Worm (Caenorhabditis elegans) whole organism, midembryonic: ENCODE measurements around the gene C10E2.5.

Source experiments
- T22C8.4 ChIP-seq: fragments of 200-800 bp; sonication (Bioruptor generic); IDR thresholded peaks from 2 replicates; pipeline ENCODE4 v1.3.6; 2022; ENCODE audit warnings: missing genetic modification characterization, missing compliant biosample characterization
- cog-1 ChIP-seq: sonication (generic microtip); optimal IDR thresholded peaks from 2 replicates; lab custom pipeline; 2016; ENCODE audit warnings: missing genetic modification characterization, missing compliant biosample characterization
- flt-1 ChIP-seq: fragments of 200-800 bp; sonication (Bioruptor generic); IDR thresholded peaks from 2 replicates; pipeline ENCODE4 v1.3.6; 2022; ENCODE audit warnings: missing genetic modification characterization, missing compliant biosample characterization
- klf-2 ChIP-seq: fragments of 200-800 bp; sonication (Bioruptor generic); conservative IDR thresholded peaks from 2 replicates; pipeline ENCODE4 v1.3.6; 2022; ENCODE audit warnings: missing genetic modification reagents, missing genetic modification characterization, missing compliant biosample characterization
- med-1 ChIP-seq: sonication (generic microtip); optimal IDR thresholded peaks from 2 replicates; lab custom pipeline; 2017; ENCODE audit warnings: missing genetic modification characterization, mild to moderate bottlenecking, missing compliant biosample characterization, antibody characterized with exemption, missing genetic modification reagents; ENCODE audit not compliant: insufficient read depth
- ref-1 ChIP-seq: fragments of 200-800 bp; sonication (Bioruptor generic); conservative IDR thresholded peaks from 2 replicates; pipeline ENCODE4 v1.3.6; 2022; ENCODE audit warnings: missing genetic modification reagents, missing genetic modification characterization, missing compliant biosample characterization
- tab-1 ChIP-seq: fragments of 200-800 bp; sonication (Bioruptor generic); IDR thresholded peaks from 2 replicates; pipeline ENCODE4 v1.3.6; 2022; ENCODE audit warnings: missing genetic modification characterization, missing compliant biosample characterization
- ztf-23 ChIP-seq: fragments of 200-800 bp; sonication (Bioruptor generic); IDR thresholded peaks from 2 replicates; pipeline ENCODE4 v1.3.6; 2022; ENCODE audit warnings: missing genetic modification reagents, missing genetic modification characterization, missing compliant biosample characterization
- ztf-29 ChIP-seq: fragments of 200-800 bp; sonication (Bioruptor generic); IDR thresholded peaks from 2 replicates; pipeline ENCODE4 v1.3.6; 2022; ENCODE audit warnings: missing genetic modification reagents, missing genetic modification characterization, missing compliant biosample characterization

C10E2.5 gene

DNA sequence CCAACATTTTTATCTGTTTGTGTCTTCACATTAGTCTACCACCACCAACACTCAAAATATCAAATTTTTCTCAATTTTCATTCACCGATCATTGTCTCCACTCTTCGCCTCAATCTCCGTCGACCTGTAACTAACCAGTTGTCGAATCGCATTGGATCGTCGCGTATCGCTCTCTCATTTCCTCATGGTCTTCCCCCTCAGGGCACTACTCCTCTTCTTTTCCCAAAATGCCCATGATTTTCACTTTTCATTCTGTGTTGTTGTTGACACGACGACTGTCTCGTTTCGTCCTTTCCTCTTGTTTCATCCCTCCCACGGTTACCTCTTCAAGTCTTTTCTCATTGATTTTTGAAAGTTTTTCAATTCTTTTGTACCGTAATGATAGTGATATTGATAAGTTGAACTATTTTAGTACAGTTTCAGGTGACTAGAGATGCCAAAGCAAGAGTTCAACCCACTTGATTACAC is 31.7 kb upstream of the C10E2.5 start, which contains the start of gene T01C8.2:
TSS of gene T01C8.2 (plus strand) at position 418 of the 468 bp plus-strand sequence.
- TF ChIP-seq klf-2 (no peak), ztf-23 (no peak), cog-1 (no peak), flt-1 (GFP tag; lab: Robert Waterston, UW) (no peak), tab-1 (GFP tag; lab: Robert Waterston, UW) (no peak), T22C8.4 (GFP tag; lab: Robert Waterston, UW) (no peak), ztf-29 (no peak), ref-1 (no peak), med-1 (GFP tag; lab: Kevin White, UChicago) (no peak)

DNA sequence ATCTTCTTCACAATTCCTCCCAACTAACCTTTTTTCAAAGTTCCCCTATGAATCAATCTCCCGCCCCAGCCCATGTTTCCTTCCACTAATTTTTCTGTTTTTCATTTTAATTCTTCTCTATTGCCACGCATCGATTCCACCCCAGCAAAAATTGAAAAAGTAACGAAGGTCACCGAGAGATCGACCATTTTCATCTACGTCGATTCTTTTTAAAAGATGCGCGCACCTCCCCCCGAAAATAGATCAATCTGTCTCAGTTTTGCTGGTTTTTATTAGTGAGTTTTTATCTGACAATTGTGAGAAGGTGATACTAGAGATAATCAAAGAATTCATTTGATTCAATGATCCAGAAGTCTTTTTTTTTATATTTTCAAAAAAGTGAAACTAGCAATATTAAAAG is 29.7 kb upstream of the C10E2.5 start:
- TF ChIP-seq ztf-23, result no peak
- no peak for TF ChIP-seq tab-1 (GFP tag; lab: Robert Waterston, UW)
- TF ChIP-seq med-1 (GFP tag; lab: Kevin White, UChicago), result no peak
- no peak for TF ChIP-seq T22C8.4 (GFP tag; lab: Robert Waterston, UW)
- no peak for TF ChIP-seq flt-1 (GFP tag; lab: Robert Waterston, UW)
- TF ChIP-seq klf-2, result no peak
- TF ChIP-seq ref-1, result no peak

DNA sequence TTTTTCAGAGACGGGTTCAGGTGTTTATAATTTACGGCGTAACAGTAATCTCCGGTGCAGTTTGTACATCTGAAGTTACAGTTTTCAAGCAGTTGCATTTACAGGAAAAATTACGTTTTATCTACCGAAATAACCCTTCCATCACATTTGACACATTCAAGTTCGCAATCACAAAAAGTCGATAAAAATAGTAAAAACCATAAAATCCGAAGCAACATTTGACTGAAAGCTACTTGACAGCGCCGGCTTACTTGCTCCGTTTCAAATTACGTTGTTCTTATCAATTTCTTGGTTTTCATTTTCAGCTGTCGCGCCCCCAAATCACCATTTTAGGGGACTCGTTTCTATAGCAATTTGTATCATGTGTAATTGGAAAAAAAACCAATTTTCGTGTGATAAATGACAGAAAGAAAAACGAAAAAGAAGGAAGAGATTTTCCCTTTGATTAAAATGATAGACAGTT is 28.5 kb upstream of the C10E2.5 start, which contains the start of gene T01C8.3:
TSS of gene T01C8.3 (minus strand) at position 413 of the 463 bp plus-strand sequence.
- no peak for TF ChIP-seq ztf-23
- no peak for TF ChIP-seq ztf-29
- no peak for TF ChIP-seq ref-1
- no peak for TF ChIP-seq tab-1 (GFP tag; lab: Robert Waterston, UW)
- no peak for TF ChIP-seq klf-2
- TF ChIP-seq flt-1 (GFP tag; lab: Robert Waterston, UW), result no peak

DNA sequence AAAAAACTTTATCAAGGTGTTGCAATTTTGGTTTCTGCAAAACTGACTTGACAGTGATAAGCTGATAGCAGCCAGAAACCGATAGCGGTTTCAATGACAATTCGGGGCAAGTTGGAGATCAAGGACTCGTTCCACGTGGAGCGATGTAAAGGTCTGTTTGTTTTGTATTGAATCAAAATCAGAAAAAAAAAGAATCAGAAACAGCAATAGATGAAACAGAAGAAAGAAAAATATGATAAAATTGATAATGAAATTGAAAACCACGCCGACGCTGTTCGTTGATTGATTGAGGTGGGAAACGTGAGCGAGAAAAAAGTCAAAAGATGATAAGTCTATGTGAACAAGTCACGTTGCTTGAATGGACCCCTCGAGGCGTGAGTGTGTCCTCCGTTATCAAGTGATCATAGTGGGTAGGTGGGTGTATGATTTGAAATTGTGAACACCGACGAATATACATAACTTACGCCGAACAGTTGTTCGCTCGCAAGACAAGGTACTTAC is 21.0 kb upstream of the C10E2.5 start:
- no peak for TF ChIP-seq flt-1 (GFP tag; lab: Robert Waterston, UW)
- no peak for TF ChIP-seq T22C8.4 (GFP tag; lab: Robert Waterston, UW)
- no peak for TF ChIP-seq ztf-29
- no peak for TF ChIP-seq klf-2
- TF ChIP-seq cog-1, result no peak
- no peak for TF ChIP-seq tab-1 (GFP tag; lab: Robert Waterston, UW)
- no peak for TF ChIP-seq med-1 (GFP tag; lab: Kevin White, UChicago)

DNA sequence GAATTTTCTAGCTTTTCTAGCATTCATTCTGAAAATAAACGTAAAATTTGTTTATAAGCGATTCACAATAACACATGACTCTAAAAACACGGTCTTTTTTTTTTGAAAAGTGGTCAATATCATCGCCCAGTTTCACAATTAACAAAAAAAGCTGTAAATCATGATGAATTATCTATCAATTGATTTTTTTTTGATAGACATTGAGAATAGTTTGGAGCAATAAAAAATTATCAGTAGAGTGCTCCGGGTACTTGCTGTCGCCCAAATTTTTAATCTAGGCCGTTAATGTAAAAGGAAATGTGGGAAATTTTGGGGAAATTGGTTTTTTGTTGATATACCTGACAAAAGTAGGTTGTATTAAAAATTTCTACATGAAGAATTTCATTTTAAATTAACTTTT is 19.0 kb upstream of the C10E2.5 start:
- TF ChIP-seq T22C8.4 (GFP tag; lab: Robert Waterston, UW) (no peak), ztf-29 (no peak), ref-1 (no peak), cog-1 (no peak), tab-1 (GFP tag; lab: Robert Waterston, UW) (no peak), flt-1 (GFP tag; lab: Robert Waterston, UW) (no peak), ztf-23 (no peak), med-1 (GFP tag; lab: Kevin White, UChicago) (no peak), klf-2 (no peak)

DNA sequence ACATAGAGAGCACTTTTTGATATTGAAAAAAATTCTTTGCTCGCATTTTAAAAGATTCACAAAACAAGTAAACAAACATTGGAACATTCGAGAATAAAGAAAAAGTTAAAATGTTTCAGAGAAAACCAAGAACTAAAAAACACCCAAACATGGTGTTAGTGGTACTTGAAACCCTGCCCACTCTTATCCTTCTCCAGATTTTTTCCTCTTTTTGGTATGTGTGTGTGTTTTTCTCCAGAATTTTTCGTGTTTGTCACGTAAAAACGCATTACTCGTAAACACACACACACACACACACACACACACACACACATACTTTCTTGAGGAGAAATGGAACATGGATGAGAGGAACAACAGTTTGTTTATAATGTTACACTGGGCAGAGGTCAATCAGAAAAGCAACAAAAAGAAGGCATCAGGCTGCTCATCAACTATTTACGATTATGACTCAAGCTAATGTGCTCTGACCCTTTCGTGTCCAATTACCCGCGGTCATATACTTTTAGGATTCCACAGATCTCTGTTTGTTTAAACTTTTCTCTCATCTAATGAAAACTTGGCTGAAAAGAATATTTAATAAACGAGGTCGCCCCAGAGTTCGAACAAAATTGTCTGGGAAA is 17.8 kb upstream of the C10E2.5 start:
- TF ChIP-seq T22C8.4 (GFP tag; lab: Robert Waterston, UW) (no peak), klf-2 (no peak), cog-1 (no peak), ztf-29 (no peak), flt-1 (GFP tag; lab: Robert Waterston, UW) (no peak), med-1 (GFP tag; lab: Kevin White, UChicago) (no peak), ref-1 (no peak), ztf-23 (no peak), tab-1 (GFP tag; lab: Robert Waterston, UW) (no peak)

DNA sequence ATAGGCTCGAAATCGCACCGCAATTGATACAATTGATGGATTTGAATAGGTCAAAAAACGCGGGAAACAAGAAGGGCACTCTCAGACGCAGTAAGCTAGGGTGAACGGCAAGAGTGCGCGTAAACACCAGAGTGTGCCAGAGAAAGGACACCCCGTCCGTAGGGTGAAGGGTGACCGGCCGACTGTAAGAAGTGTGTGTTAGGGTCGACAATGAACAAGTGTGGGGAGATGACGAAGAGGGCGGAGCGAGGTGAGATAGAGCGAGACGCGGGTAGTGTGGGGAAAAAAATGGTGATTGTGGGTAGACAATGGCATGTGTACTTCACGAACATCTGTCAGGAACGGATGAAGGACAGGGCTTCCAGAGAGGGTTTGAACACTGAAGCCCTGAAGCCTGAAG is 16.5 kb upstream of the C10E2.5 start:
- TF ChIP-seq klf-2 (no peak), tab-1 (GFP tag; lab: Robert Waterston, UW) (0 out of 2 replicates have a peak, but pooled peaks have one; percentile 22), flt-1 (GFP tag; lab: Robert Waterston, UW) (no peak), ref-1 (no peak), cog-1 (no peak), ztf-23 (peak; percentile 57; the same call in 1 of the 2 replicates), T22C8.4 (GFP tag; lab: Robert Waterston, UW) (no peak), med-1 (GFP tag; lab: Kevin White, UChicago) (no peak), ztf-29 (no peak)

DNA sequence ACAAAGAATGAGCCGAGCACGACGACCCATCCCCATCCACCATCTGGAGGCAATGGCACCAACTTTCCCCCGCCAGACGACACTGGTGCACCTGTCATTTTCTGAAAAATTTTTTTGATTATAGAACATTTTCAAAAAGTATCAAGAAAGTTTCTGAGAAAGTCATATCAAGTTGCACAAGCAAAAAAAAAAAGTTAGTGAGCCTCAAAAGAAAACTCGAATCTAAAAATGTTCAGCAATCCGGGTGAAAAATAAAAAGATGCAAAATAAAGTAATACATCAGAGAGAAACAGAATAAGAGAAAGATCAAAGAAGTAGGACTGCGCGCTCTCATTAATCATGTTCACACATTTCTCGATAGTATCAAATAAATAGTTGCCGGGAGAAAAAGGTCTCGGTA is 16.0 kb upstream of the C10E2.5 start, which contains the start of gene mct-6:
TSS of gene mct-6 (minus strand) at position 101 of the 400 bp plus-strand sequence.
- TF ChIP-seq med-1 (GFP tag; lab: Kevin White, UChicago) (no peak), T22C8.4 (GFP tag; lab: Robert Waterston, UW) (no peak), flt-1 (GFP tag; lab: Robert Waterston, UW) (no peak), cog-1 (no peak), tab-1 (GFP tag; lab: Robert Waterston, UW) (no peak), ztf-29 (no peak), ref-1 (no peak), klf-2 (no peak), ztf-23 (no peak)

DNA sequence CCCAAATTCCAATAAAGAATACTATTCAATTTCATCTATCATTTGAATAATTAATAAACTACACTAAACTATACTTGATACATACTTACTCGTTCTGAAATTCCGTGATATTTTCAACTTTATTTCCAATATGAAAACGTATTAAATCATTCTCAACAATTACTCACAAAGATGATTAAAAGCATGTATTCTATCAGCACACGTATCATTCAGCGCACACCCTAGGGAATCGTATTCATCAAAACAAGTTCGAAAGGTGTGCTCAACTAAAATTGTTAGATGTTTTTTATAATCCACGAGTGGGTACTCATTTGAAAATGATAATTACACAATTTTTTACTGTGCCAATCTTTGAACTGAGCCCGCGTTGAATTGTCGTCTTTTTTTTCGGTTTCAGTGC is 8.2 kb upstream of the C10E2.5 start, which contains the start of gene C10E2.1:
TSS of gene C10E2.1 (plus strand) at position 301 of the 400 bp plus-strand sequence.
- no peak for TF ChIP-seq cog-1
- TF ChIP-seq ztf-23, result no peak
- TF ChIP-seq ref-1, result no peak
- TF ChIP-seq ztf-29, result no peak
- no peak for TF ChIP-seq tab-1 (GFP tag; lab: Robert Waterston, UW)
- no peak for TF ChIP-seq T22C8.4 (GFP tag; lab: Robert Waterston, UW)
- TF ChIP-seq flt-1 (GFP tag; lab: Robert Waterston, UW), result no peak
- no peak for TF ChIP-seq med-1 (GFP tag; lab: Kevin White, UChicago)

DNA sequence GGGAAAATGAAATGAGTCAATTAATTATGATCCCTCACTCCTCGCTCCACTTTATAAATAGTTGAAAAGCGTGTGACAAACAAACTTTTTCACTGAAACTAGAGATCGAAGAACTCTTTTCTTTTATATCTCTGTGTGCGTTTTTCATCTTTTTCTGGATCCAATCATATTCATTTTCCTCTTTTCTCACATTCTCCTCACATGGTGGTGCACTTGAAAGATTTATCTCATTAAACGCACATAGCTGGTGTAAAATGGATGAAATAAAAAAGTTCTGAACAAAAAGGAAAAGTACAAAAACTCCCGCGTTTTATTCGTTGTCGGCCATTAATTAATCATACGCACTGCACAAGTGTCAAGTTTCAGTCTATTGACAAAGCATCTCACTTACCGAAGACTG is 2.2 kb downstream of the C10E2.5 start:
- TF ChIP-seq flt-1 (GFP tag; lab: Robert Waterston, UW) (no peak), ztf-29 (no peak), med-1 (GFP tag; lab: Kevin White, UChicago) (no peak)
